Fruit fly (Drosophila melanogaster): ENCODE measurements around the gene Nek2.
A peak's percentile ranks its signal among the peaks of the same experiment; 100 is the strongest.

Nek2 gene

dm6 chrX:7935798-7936572, 44.5 kb upstream of the Nek2 start, which contains the start of gene Ubr3 (continued):
- TF ChIP-seq NK7.1 (GFP tag; optimal IDR thresholded peaks at IDR 0.05) (no peak), pum (GFP tag; optimal IDR thresholded peaks at IDR 0.05) (no peak), CG6175 (GFP tag; IDR thresholded peaks at IDR 0.05) (peak; percentile 90), CG14860 (GFP tag; IDR thresholded peaks at IDR 0.05; ENCODE audit: partially characterized antibody) (peak; percentile 66), slou (GFP tag; optimal IDR thresholded peaks at IDR 0.05) (no peak), CG6689 (GFP tag; IDR thresholded peaks at IDR 0.05) (no peak), Ada2b (GFP tag; IDR thresholded peaks at IDR 0.05) (no peak), CG2120 (GFP tag; optimal IDR thresholded peaks at IDR 0.05) (peak; percentile 20), CG14667 (GFP tag; IDR thresholded peaks at IDR 0.05) (no peak), mirr (GFP tag; optimal IDR thresholded peaks at IDR 0.05) (no peak), cg (GFP tag; optimal IDR thresholded peaks at IDR 0.05) (peak; percentile 95), hbn (GFP tag; IDR thresholded peaks at IDR 0.05; ENCODE audit: partially characterized antibody) (peak; percentile 42; the same call in 1 of the 2 replicates), Spps (tag; optimal IDR thresholded peaks at IDR 0.05) (no peak), slp2 (GFP tag; optimal IDR thresholded peaks at IDR 0.05) (peak; percentile 3), vvl (GFP tag; IDR thresholded peaks at IDR 0.05) (no peak), YL-1 (GFP tag; optimal IDR thresholded peaks at IDR 0.05) (peak; percentile 70), jing (GFP tag; optimal IDR thresholded peaks at IDR 0.05) (no peak), psq (GFP tag; optimal IDR thresholded peaks at IDR 0.05) (no peak), ATbp (GFP tag; optimal IDR thresholded peaks at IDR 0.05) (no peak), CG13287 (GFP tag; IDR thresholded peaks at IDR 0.05; ENCODE audit: partially characterized antibody) (peak; percentile 77), E2f2 (GFP tag; IDR thresholded peaks at IDR 0.05) (peak; percentile 17; the same call in 1 of the 2 replicates), inv (GFP tag; IDR thresholded peaks at IDR 0.05; ENCODE audit: partially characterized antibody) (peak; percentile 74), Kr (GFP tag; optimal IDR thresholded peaks at IDR 0.05) (no peak), MESR4 (GFP tag; optimal IDR thresholded peaks at IDR 0.05) (peak; percentile 72), D (optimal IDR thresholded peaks at IDR 0.05) (peak; percentile 91), D (GFP tag; optimal IDR thresholded peaks at IDR 0.05) (no peak), Hr39 (optimal IDR thresholded peaks at IDR 0.05) (no peak), CG6654 (GFP tag; optimal IDR thresholded peaks at IDR 0.05) (no peak), Lim3 (GFP tag; IDR thresholded peaks at IDR 0.05) (no peak), CG12942 (GFP tag; optimal IDR thresholded peaks at IDR 0.05) (no peak), eve (GFP tag; optimal IDR thresholded peaks at IDR 0.05) (no peak), Aef1 (GFP tag; IDR thresholded peaks at IDR 0.05) (no peak), Ets65A (GFP tag) (peak; percentile 80), tll (GFP tag; optimal IDR thresholded peaks at IDR 0.05) (no peak), Rfx (GFP tag; IDR thresholded peaks at IDR 0.05) (peak; percentile 42), ewg (GFP tag; optimal IDR thresholded peaks at IDR 0.05) (no peak), jigr1 (GFP tag; IDR thresholded peaks at IDR 0.05) (no peak), HLH54F (GFP tag; optimal IDR thresholded peaks at IDR 0.05) (no peak), CG12659 (GFP tag; optimal IDR thresholded peaks at IDR 0.05) (peak; percentile 69), dysf (GFP tag; IDR thresholded peaks at IDR 0.05) (no peak), Doc2 (GFP tag; IDR thresholded peaks at IDR 0.05) (no peak), slbo (GFP tag; IDR thresholded peaks at IDR 0.05) (no peak), Stat92E (GFP tag; optimal IDR thresholded peaks at IDR 0.05) (no peak), Sox100B (GFP tag; optimal IDR thresholded peaks at IDR 0.05) (no peak), CG12299 (tag; optimal IDR thresholded peaks at IDR 0.05) (peak; percentile 23), CG9876 (GFP tag; optimal IDR thresholded peaks at IDR 0.05) (peak; percentile 21), CG12104 (GFP tag; optimal IDR thresholded peaks at IDR 0.05) (no peak), CG11398 (GFP tag; optimal IDR thresholded peaks at IDR 0.05) (peak; percentile 4), CG18011 (GFP tag; optimal IDR thresholded peaks at IDR 0.05) (no peak), exex (tag; optimal IDR thresholded peaks at IDR 0.05) (peak; percentile 7)

Measured in whole organism, embryonic.